Worm (Caenorhabditis elegans) whole organism, L4/young adult: Measurements from ENCODE around the gene tra-3.

Source experiments
- dao-5 ChIP-seq: sonication (generic microtip); optimal IDR thresholded peaks from 2 replicates; lab custom pipeline; 2016; ENCODE audit warnings: missing genotype, missing genetic modification characterization, moderate library complexity, missing compliant biosample characterization
- him-1 ChIP-seq: sonication (generic microtip); optimal IDR thresholded peaks from 2 replicates; lab custom pipeline; 2016; ENCODE audit warnings: missing genotype, missing genetic modification reagents, missing genetic modification characterization, missing compliant biosample characterization

DNA sequence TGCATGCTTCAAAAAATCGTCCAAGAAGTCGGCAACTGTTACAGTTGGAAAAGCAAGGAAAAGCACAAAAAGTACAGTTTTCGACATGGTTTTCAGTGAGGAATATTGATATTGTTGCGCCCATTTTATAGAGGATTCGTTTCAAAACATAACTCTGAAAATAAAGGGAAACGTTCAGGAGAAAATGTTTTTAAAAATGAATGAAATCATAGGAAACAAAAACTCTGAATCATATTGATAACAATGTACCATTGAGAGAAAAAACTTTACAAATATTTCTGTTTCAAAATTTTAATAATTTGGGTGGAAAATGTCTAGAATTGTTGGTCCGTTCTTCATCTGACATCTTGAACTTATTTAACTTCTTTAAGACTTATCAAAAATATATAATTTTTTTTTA, 20.8 kb downstream of the tra-3 start, which contains the start of gene F55B11.2:
- TF ChIP-seq him-1 (tag; lab: Kevin White, UChicago): no peak
- no peak for TF ChIP-seq dao-5 (tag; lab: Kevin White, UChicago)
